Fruit fly (Drosophila melanogaster) whole organism, prepupa: ENCODE data around the gene Glg1.
A peak's percentile ranks its signal among the peaks of the same experiment; 100 is the strongest.

Experiments
- Blimp-1 ChIP-seq: fragments of 200-800 bp; sonication (Bioruptor generic); optimal IDR thresholded peaks from 3 replicates; lab custom pipeline; 2017; ENCODE audit warnings: missing biosample characterization, missing genetic modification characterization, mild to moderate bottlenecking, moderate library complexity, missing genetic modification reagents
- CG11294 ChIP-seq: fragments of 200-800 bp; sonication (Bioruptor generic); IDR thresholded peaks from 2 replicates; pipeline ENCODE4 v1.3.6; 2022; ENCODE audit warnings: missing biosample characterization, missing genetic modification characterization
- CG11902 ChIP-seq: fragments of 200-800 bp; sonication (Bioruptor generic); optimal IDR thresholded peaks from 3 replicates; lab custom pipeline; 2016; ENCODE audit warnings: missing biosample characterization, missing genetic modification characterization
- CG1621 ChIP-seq: fragments of 200-800 bp; sonication (Bioruptor generic); optimal IDR thresholded peaks from 3 replicates; lab custom pipeline; 2018; ENCODE audit warnings: missing biosample characterization, mild to moderate bottlenecking, missing genetic modification characterization
- CG6854 ChIP-seq: fragments of 200-800 bp; sonication (Bioruptor generic); optimal IDR thresholded peaks from 2 replicates; lab custom pipeline; 2017; ENCODE audit warnings: missing biosample characterization, mild to moderate bottlenecking, missing genetic modification characterization
- CG8632 ChIP-seq: fragments of 200-800 bp; sonication (Bioruptor generic); optimal IDR thresholded peaks from 3 replicates; lab custom pipeline; 2016; ENCODE audit warnings: missing biosample characterization, missing genetic modification characterization
- Hr4 ChIP-seq: fragments of 200-800 bp; sonication (Bioruptor generic); optimal IDR thresholded peaks from 3 replicates; lab custom pipeline; 2016; ENCODE audit warnings: missing biosample characterization, missing genetic modification characterization
- OdsH ChIP-seq: fragments of 200-800 bp; sonication (Bioruptor generic); optimal IDR thresholded peaks from 3 replicates; lab custom pipeline; 2016; ENCODE audit warnings: missing biosample characterization, missing genetic modification characterization
- Sox102F ChIP-seq: fragments of 200-800 bp; sonication (Bioruptor generic); optimal IDR thresholded peaks from 2 replicates; lab custom pipeline; 2016; ENCODE audit warnings: missing biosample characterization, mild to moderate bottlenecking, missing genetic modification characterization
- esn ChIP-seq: fragments of 200-800 bp; sonication (Bioruptor generic); optimal IDR thresholded peaks from 2 replicates; lab custom pipeline; 2016; ENCODE audit warnings: missing biosample characterization, mild to moderate bottlenecking, missing genetic modification characterization, moderate library complexity
- pdm3 ChIP-seq: fragments of 200-800 bp; sonication (Bioruptor generic); optimal IDR thresholded peaks from 3 replicates; lab custom pipeline; 2016; ENCODE audit warnings: missing biosample characterization, missing genetic modification characterization
- spab ChIP-seq: fragments of 200-800 bp; sonication (Bioruptor generic); optimal IDR thresholded peaks from 2 replicates; lab custom pipeline; 2017; ENCODE audit warnings: missing biosample characterization, mild to moderate bottlenecking, missing genetic modification characterization, missing genetic modification reagents

dm6 chr3L:21533270-21533948 lies 26.1 kb upstream of the Glg1 start, which contains the start of gene Mkrn1:
- TF ChIP-seq CG11902 (GFP tag; lab: Kevin White, UChicago), result no peak
- TF ChIP-seq Sox102F, result no peak
- no peak for TF ChIP-seq OdsH (GFP tag; lab: Kevin White, UChicago)
- TF ChIP-seq CG11294 (GFP tag; lab: Robert Waterston, UW), result no peak
- no peak for TF ChIP-seq CG8632
- TF ChIP-seq CG6854 (GFP tag; lab: Kevin White, UChicago), result peak; percentile 23
- TF ChIP-seq CG1621 (tag; lab: Kevin White, UChicago), result no peak
- no peak for TF ChIP-seq Blimp-1 (GFP tag; lab: Kevin White, UChicago)
- no peak for TF ChIP-seq Hr4 (GFP tag; lab: Kevin White, UChicago)
- TF ChIP-seq esn (GFP tag; lab: Kevin White, UChicago), result no peak
- no peak for TF ChIP-seq pdm3
- TF ChIP-seq spab (GFP tag; lab: Kevin White, UChicago), result no peak
